Worm (Caenorhabditis elegans) whole organism, young adult: Measurements from ENCODE around the gene clec-27.

Source experiments
- B0035.1 ChIP-seq: sonication (generic microtip); optimal IDR thresholded peaks from 2 replicates; lab custom pipeline; 2016; ENCODE audit warnings: missing genetic modification characterization, mild to moderate bottlenecking, missing compliant biosample characterization, missing genotype, missing genetic modification reagents
- B0261.1 ChIP-seq: sonication (generic microtip); optimal IDR thresholded peaks from 2 replicates; lab custom pipeline; 2016; ENCODE audit warnings: mild to moderate bottlenecking, missing genetic modification characterization, moderate library complexity, missing compliant biosample characterization
- F10E7.11 ChIP-seq: sonication (generic microtip); optimal IDR thresholded peaks from 2 replicates; lab custom pipeline; 2017; ENCODE audit warnings: mild to moderate bottlenecking, missing genetic modification characterization, moderate library complexity, missing compliant biosample characterization
- F57C9.4 ChIP-seq: sonication (generic microtip); optimal IDR thresholded peaks from 2 replicates; lab custom pipeline; 2017; ENCODE audit warnings: mild to moderate bottlenecking, missing genetic modification characterization, missing compliant biosample characterization
- T07F8.4 ChIP-seq: sonication (generic microtip); optimal IDR thresholded peaks from 2 replicates; lab custom pipeline; 2016; ENCODE audit warnings: mild to moderate bottlenecking, missing genetic modification characterization, moderate library complexity, missing compliant biosample characterization
- T26A5.8 ChIP-seq: sonication (generic microtip); optimal IDR thresholded peaks from 2 replicates; lab custom pipeline; 2016; ENCODE audit warnings: missing genetic modification characterization, missing compliant biosample characterization
- Y53G8AR.9 ChIP-seq: fragments of 200-800 bp; sonication (Bioruptor generic); conservative IDR thresholded peaks from 2 replicates; pipeline ENCODE4 v1.3.6; 2022; ENCODE audit warnings: missing genetic modification reagents, missing genetic modification characterization, missing compliant biosample characterization
- akir-1 ChIP-seq: fragments of 200-800 bp; sonication (Bioruptor generic); optimal IDR thresholded peaks from 2 replicates; lab custom pipeline; 2018; ENCODE audit warnings: mild to moderate bottlenecking, missing genetic modification characterization, moderate library complexity, missing compliant biosample characterization
- ama-1 ChIP-seq, 3 experiments: fragments of 150-350 bp in 1 of 3; sonication (generic microtip) in 2 of 3; optimal IDR thresholded peaks; 2 replicates each; lab custom pipeline; 2014 to 2018; ENCODE audit warnings: missing biosample characterization in 2 of 3, missing genetic modification characterization in 2 of 3, missing genetic modification reagents in 2 of 3
- aptf-3 ChIP-seq: fragments of 200-800 bp; sonication (Bioruptor generic); IDR thresholded peaks from 2 replicates; pipeline ENCODE4 v1.3.6; 2022; ENCODE audit warnings: missing genetic modification characterization, missing compliant biosample characterization
- attf-5 ChIP-seq: fragments of 200-800 bp; sonication (Bioruptor generic); optimal IDR thresholded peaks from 2 replicates; lab custom pipeline; 2018; ENCODE audit warnings: mild to moderate bottlenecking, missing genetic modification characterization, missing compliant biosample characterization
- bed-1 ChIP-seq: fragments of 200-800 bp; sonication (Bioruptor generic); IDR thresholded peaks from 2 replicates; pipeline ENCODE4 v1.3.6; 2022; ENCODE audit warnings: missing genetic modification reagents, missing genetic modification characterization, missing compliant biosample characterization
- ccch-3 ChIP-seq: fragments of 200-800 bp; sonication (Bioruptor generic); optimal IDR thresholded peaks from 2 replicates; lab custom pipeline; 2018; ENCODE audit warnings: mild to moderate bottlenecking, missing genetic modification characterization, missing compliant biosample characterization
- cebp-2 ChIP-seq: fragments of 200-800 bp; sonication (Bioruptor generic); IDR thresholded peaks from 2 replicates; pipeline ENCODE4 v1.3.6; 2022; ENCODE audit warnings: missing genetic modification characterization, missing compliant biosample characterization
- ceh-40 ChIP-seq: fragments of 200-800 bp; sonication (Bioruptor generic); IDR thresholded peaks from 2 replicates; pipeline ENCODE4 v1.3.6; 2022; ENCODE audit warnings: missing genetic modification characterization, missing compliant biosample characterization
- ceh-91 ChIP-seq: fragments of 200-800 bp; sonication (Bioruptor generic); IDR thresholded peaks from 2 replicates; pipeline ENCODE4 v1.3.6; 2022; ENCODE audit warnings: missing genetic modification reagents, missing genetic modification characterization, missing compliant biosample characterization
- dpl-1 ChIP-seq: fragments of 150-350 bp; optimal IDR thresholded peaks from 2 replicates; lab custom pipeline; 2014; ENCODE audit warnings: missing biosample characterization, missing genetic modification reagents, missing genetic modification characterization
- egl-18 ChIP-seq: fragments of 200-800 bp; sonication (Bioruptor generic); IDR thresholded peaks from 2 replicates; pipeline ENCODE4 v1.3.6; 2022; ENCODE audit warnings: missing genetic modification reagents, missing genetic modification characterization, missing compliant biosample characterization
- ets-4 ChIP-seq: fragments of 200-800 bp; sonication (Bioruptor generic); optimal IDR thresholded peaks from 2 replicates; lab custom pipeline; 2018; ENCODE audit warnings: mild to moderate bottlenecking, missing genetic modification characterization, missing compliant biosample characterization
- fkh-3 ChIP-seq: sonication (generic microtip); optimal IDR thresholded peaks from 2 replicates; lab custom pipeline; 2016; ENCODE audit warnings: mild to moderate bottlenecking, missing genetic modification characterization, missing compliant biosample characterization
- hsf-1 ChIP-seq: fragments of 200-800 bp; sonication (Bioruptor generic); IDR thresholded peaks from 2 replicates; pipeline ENCODE4 v1.3.6; 2022; ENCODE audit warnings: missing genetic modification reagents, missing genetic modification characterization, missing compliant biosample characterization
- lin-26 ChIP-seq: fragments of 200-800 bp; sonication (Bioruptor generic); IDR thresholded peaks from 2 replicates; pipeline ENCODE4 v1.3.6; 2022; ENCODE audit warnings: missing genetic modification reagents, missing genetic modification characterization, missing compliant biosample characterization
- madf-10 ChIP-seq: sonication (generic microtip); optimal IDR thresholded peaks from 2 replicates; lab custom pipeline; 2016; ENCODE audit warnings: mild to moderate bottlenecking, missing genetic modification characterization, missing compliant biosample characterization
- nfya-1 ChIP-seq: sonication (generic microtip); optimal IDR thresholded peaks from 2 replicates; lab custom pipeline; 2017; ENCODE audit warnings: antibody characterized with exemption, missing compliant biosample characterization, missing genetic modification characterization, borderline replicate concordance; ENCODE audit not compliant: insufficient read depth
- nfyb-1 ChIP-seq: fragments of 200-800 bp; sonication (Bioruptor generic); IDR thresholded peaks from 2 replicates; pipeline ENCODE4 v1.3.6; 2022; ENCODE audit warnings: missing genetic modification reagents, missing genetic modification characterization, missing compliant biosample characterization
- pha-4 ChIP-seq: fragments of 150-350 bp; sonication (generic microtip); optimal IDR thresholded peaks from 2 replicates; lab custom pipeline; 2014; ENCODE audit warnings: missing biosample characterization, missing genetic modification reagents, missing genetic modification characterization
- rec-8 ChIP-seq, 2 experiments: sonication (generic microtip); optimal IDR thresholded peaks; 2 replicates each; lab custom pipeline; 2016; ENCODE audit warnings: mild to moderate bottlenecking in 2 of 2, missing genetic modification characterization in 2 of 2, missing genetic modification reagents in 2 of 2, missing genotype in 2 of 2, missing biosample characterization in 1 of 2, missing compliant biosample characterization in 1 of 2, moderate library complexity in 1 of 2
- rpc-1 ChIP-seq, 2 experiments: fragments of 150-350 bp in 1 of 2; sonication (generic microtip) in 1 of 2; optimal IDR thresholded peaks; 2 replicates each; lab custom pipeline; 2014 to 2018; ENCODE audit warnings: missing biosample characterization in 1 of 2, missing genetic modification characterization in 1 of 2, missing genetic modification reagents in 1 of 2, missing genotype in 1 of 2
- sdz-38 ChIP-seq: sonication (generic microtip); optimal IDR thresholded peaks from 2 replicates; lab custom pipeline; 2016; ENCODE audit warnings: missing genotype, missing genetic modification characterization, missing compliant biosample characterization
- snpc-1.1 ChIP-seq: sonication (generic microtip); optimal IDR thresholded peaks from 2 replicates; lab custom pipeline; 2017; ENCODE audit warnings: missing genetic modification characterization, mild to moderate bottlenecking, missing compliant biosample characterization, antibody characterized with exemption, moderate library complexity, missing genotype, missing genetic modification reagents; ENCODE audit not compliant: insufficient read depth
- tlf-1 ChIP-seq: fragments of 200-800 bp; sonication (Bioruptor generic); optimal IDR thresholded peaks from 2 replicates; lab custom pipeline; 2018; ENCODE audit warnings: mild to moderate bottlenecking, missing genetic modification characterization, missing compliant biosample characterization
- unc-130 ChIP-seq: sonication (generic microtip); optimal IDR thresholded peaks from 2 replicates; lab custom pipeline; 2016; ENCODE audit warnings: missing genetic modification reagents, missing genetic modification characterization, missing compliant biosample characterization
- xnd-1 ChIP-seq: sonication (generic microtip); optimal IDR thresholded peaks from 2 replicates; lab custom pipeline; 2016; ENCODE audit warnings: missing genotype, missing genetic modification reagents, missing genetic modification characterization, missing compliant biosample characterization
- ztf-22 ChIP-seq: fragments of 200-800 bp; sonication (Bioruptor generic); optimal IDR thresholded peaks from 2 replicates; lab custom pipeline; 2018; ENCODE audit warnings: mild to moderate bottlenecking, missing genetic modification characterization, moderate library complexity, missing compliant biosample characterization
- ztf-25 ChIP-seq: fragments of 200-800 bp; sonication (Bioruptor generic); IDR thresholded peaks from 2 replicates; pipeline ENCODE4 v1.3.6; 2022; ENCODE audit warnings: missing genetic modification reagents, missing genetic modification characterization, missing compliant biosample characterization
- ztf-26 ChIP-seq: sonication (generic microtip); optimal IDR thresholded peaks from 2 replicates; lab custom pipeline; 2017; ENCODE audit warnings: missing genetic modification characterization, missing compliant biosample characterization
- ztf-28 ChIP-seq: fragments of 200-800 bp; sonication (Bioruptor generic); IDR thresholded peaks from 2 replicates; pipeline ENCODE4 v1.3.6; 2022; ENCODE audit warnings: missing genetic modification reagents, missing genetic modification characterization, missing compliant biosample characterization

The clec-27 gene

ce11 chrV:16827485-16827884 lies 26.9 kb upstream of the clec-27 start, which contains the start of gene srh-216:
Gene srh-216, minus strand, starts transcription at chrV:16827585.
- TF ChIP-seq attf-5 (GFP tag; lab: Kevin White, UChicago), result no peak
- no peak for TF ChIP-seq T07F8.4 (tag; lab: Kevin White, UChicago)
- TF ChIP-seq B0035.1 (tag; lab: Kevin White, UChicago), result no peak
- TF ChIP-seq ztf-22 (GFP tag; lab: Kevin White, UChicago), result no peak
- TF ChIP-seq Y53G8AR.9 (GFP tag; lab: Robert Waterston, UW), result no peak
- no peak for TF ChIP-seq ztf-26
- TF ChIP-seq cebp-2 (GFP tag; lab: Robert Waterston, UW), result no peak
- TF ChIP-seq xnd-1 (tag; lab: Kevin White, UChicago), result no peak
- no peak for TF ChIP-seq nfya-1 (tag; lab: Kevin White, UChicago)
- no peak for TF ChIP-seq F10E7.11 (tag; lab: Kevin White, UChicago)
- no peak for TF ChIP-seq pha-4
- no peak for TF ChIP-seq snpc-1.1
- TF ChIP-seq ets-4 (GFP tag; lab: Kevin White, UChicago), result no peak
- TF ChIP-seq akir-1 (GFP tag; lab: Kevin White, UChicago), result no peak
- TF ChIP-seq ccch-3 (GFP tag; lab: Kevin White, UChicago), result no peak
- no peak for TF ChIP-seq ceh-40
- TF ChIP-seq ama-1 (optimal IDR thresholded peaks at IDR 0.05; lab: Kevin White, UChicago), result no peak
- no peak for TF ChIP-seq ama-1 (GFP tag; optimal IDR thresholded peaks at IDR 0.05; lab: Kevin White, UChicago)

DNA sequence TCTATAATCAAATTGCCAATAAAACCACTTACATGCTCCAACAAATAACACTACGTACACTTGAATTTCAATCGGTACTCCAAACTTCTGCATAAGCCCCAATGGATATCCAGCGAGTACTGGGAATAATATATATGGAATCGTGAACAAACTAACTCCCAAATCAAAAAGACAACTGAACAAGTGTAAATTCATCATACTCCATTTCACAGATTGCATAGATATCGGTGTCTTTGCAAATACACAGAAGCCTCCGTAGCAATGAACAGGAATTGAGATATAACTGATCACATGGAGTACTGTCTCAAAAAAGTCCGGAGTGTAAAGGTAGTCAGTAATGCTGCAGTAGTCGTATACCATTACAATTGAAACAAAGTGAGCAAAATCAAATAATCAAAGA lies 25.0 kb upstream of the clec-27 start, which contains the start of gene srh-214:
Gene srh-214 (minus strand): TSS at position 360 of the 400 bp plus-strand sequence.
- no peak for TF ChIP-seq rec-8 (tag; optimal IDR thresholded peaks at IDR 0.05; lab: Kevin White, UChicago)
- no peak for TF ChIP-seq sdz-38 (tag; lab: Kevin White, UChicago)
- TF ChIP-seq ztf-25 (GFP tag; lab: Robert Waterston, UW), result no peak
- TF ChIP-seq ceh-91 (GFP tag; lab: Robert Waterston, UW), result no peak
- TF ChIP-seq T26A5.8 (tag; lab: Kevin White, UChicago), result no peak
- TF ChIP-seq egl-18 (GFP tag; lab: Robert Waterston, UW), result no peak
- no peak for TF ChIP-seq hsf-1 (GFP tag; lab: Robert Waterston, UW)
- no peak for TF ChIP-seq fkh-3 (tag; lab: Kevin White, UChicago)
- no peak for TF ChIP-seq ceh-40
- no peak for TF ChIP-seq dpl-1
- TF ChIP-seq bed-1, result no peak
- no peak for TF ChIP-seq nfyb-1 (GFP tag; lab: Robert Waterston, UW)
- no peak for TF ChIP-seq aptf-3
- TF ChIP-seq unc-130 (GFP tag; lab: Kevin White, UChicago), result no peak

ce11 chrV:16831310-16831709 lies 23.1 kb upstream of the clec-27 start:
- TF ChIP-seq tlf-1 (GFP tag; lab: Kevin White, UChicago) (no peak), B0261.1 (tag; lab: Kevin White, UChicago) (no peak)

DNA sequence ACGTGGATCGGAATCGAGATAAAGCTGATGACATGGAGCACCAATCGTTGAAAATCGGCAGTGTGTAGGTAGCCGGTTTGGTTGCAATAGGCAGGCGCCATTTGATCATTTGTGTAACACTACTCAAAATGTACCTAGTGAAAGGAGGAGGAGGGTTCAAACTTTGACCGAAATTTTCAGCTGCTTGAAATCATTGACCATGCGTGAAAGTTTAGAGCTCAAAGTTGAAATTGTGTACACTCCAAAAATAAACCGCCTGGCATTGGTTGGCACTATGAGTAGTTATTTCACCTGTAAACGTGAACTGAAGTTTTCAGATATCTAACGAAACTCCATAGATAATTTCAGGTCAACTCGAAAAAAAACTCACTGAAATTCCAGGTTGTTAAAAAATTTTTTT lies 22.5 kb upstream of the clec-27 start, which contains the start of gene srh-215:
Gene srh-215 (minus strand): TSS at position 101 of the 400 bp plus-strand sequence.
- TF ChIP-seq ztf-28 (no peak), xnd-1 (tag; lab: Kevin White, UChicago) (no peak), rpc-1 (optimal IDR thresholded peaks at IDR 0.05; lab: Kevin White, UChicago) (no peak), rpc-1 (tag; optimal IDR thresholded peaks at IDR 0.05; lab: Kevin White, UChicago) (no peak), Y53G8AR.9 (GFP tag; lab: Robert Waterston, UW) (no peak), tlf-1 (GFP tag; lab: Kevin White, UChicago) (no peak), F57C9.4 (tag; lab: Kevin White, UChicago) (no peak), madf-10 (no peak), lin-26 (GFP tag; lab: Robert Waterston, UW) (no peak)
